Worm (Caenorhabditis elegans) whole organism, early embryonic: ENCODE data around the gene sars-2.
A peak's percentile ranks its signal among the peaks of the same experiment; 100 is the strongest.

Experiments
- B0310.2 ChIP-seq: sonication (generic microtip); optimal IDR thresholded peaks from 2 replicates; lab custom pipeline; 2016; ENCODE audit warnings: mild to moderate bottlenecking, missing genetic modification characterization, missing compliant biosample characterization
- F13C5.2 ChIP-seq: sonication (generic microtip); optimal IDR thresholded peaks from 2 replicates; lab custom pipeline; 2017; ENCODE audit warnings: mild to moderate bottlenecking, missing genetic modification characterization, inconsistent platforms, missing compliant biosample characterization
- aly-1 ChIP-seq: sonication (generic microtip); optimal IDR thresholded peaks from 2 replicates; lab custom pipeline; 2016; ENCODE audit warnings: missing genetic modification characterization, missing compliant biosample characterization
- ama-1 ChIP-seq: fragments of 150-350 bp; optimal IDR thresholded peaks from 2 replicates; lab custom pipeline; 2014
- ceh-13 ChIP-seq: fragments of 200-800 bp; sonication (Bioruptor generic); optimal IDR thresholded peaks from 2 replicates; lab custom pipeline; 2018; ENCODE audit warnings: mild to moderate bottlenecking, missing genetic modification characterization, missing compliant biosample characterization
- ceh-36 ChIP-seq: sonication (generic microtip); optimal IDR thresholded peaks from 2 replicates; lab custom pipeline; 2016; ENCODE audit warnings: missing genetic modification characterization, inconsistent platforms, missing compliant biosample characterization
- ets-7 ChIP-seq: sonication (generic microtip); optimal IDR thresholded peaks from 2 replicates; lab custom pipeline; 2016; ENCODE audit warnings: missing genotype, missing genetic modification characterization, missing compliant biosample characterization
- flt-1 ChIP-seq: fragments of 200-800 bp; sonication (Bioruptor generic); IDR thresholded peaks from 2 replicates; pipeline ENCODE4 v1.3.6; 2022; ENCODE audit warnings: missing genetic modification characterization, missing compliant biosample characterization
- hmbx-1 ChIP-seq: sonication (generic microtip); optimal IDR thresholded peaks from 2 replicates; lab custom pipeline; 2016; ENCODE audit warnings: mild to moderate bottlenecking, missing genetic modification characterization, missing compliant biosample characterization
- hmg-4 ChIP-seq: fragments of 200-800 bp; sonication (Bioruptor generic); optimal IDR thresholded peaks from 2 replicates; lab custom pipeline; 2018; ENCODE audit warnings: mild to moderate bottlenecking, missing genetic modification characterization, missing compliant biosample characterization
- hnd-1 ChIP-seq: sonication (generic microtip); optimal IDR thresholded peaks from 2 replicates; lab custom pipeline; 2016; ENCODE audit warnings: missing genetic modification characterization, missing compliant biosample characterization
- pes-1 ChIP-seq: fragments of 200-800 bp; sonication (Bioruptor generic); IDR thresholded peaks from 2 replicates; pipeline ENCODE4 v1.3.6; 2022; ENCODE audit warnings: missing genetic modification reagents, missing genetic modification characterization, missing compliant biosample characterization
- scrt-1 ChIP-seq: fragments of 200-800 bp; sonication (Bioruptor generic); IDR thresholded peaks from 2 replicates; pipeline ENCODE4 v1.3.6; 2022; ENCODE audit warnings: missing genetic modification characterization, missing compliant biosample characterization
- sea-1 ChIP-seq: fragments of 200-800 bp; sonication (Bioruptor generic); conservative IDR thresholded peaks from 2 replicates; pipeline ENCODE4 v1.3.6; 2022; ENCODE audit warnings: missing genetic modification characterization, missing compliant biosample characterization
- tbx-11 ChIP-seq: fragments of 200-800 bp; sonication (Bioruptor generic); IDR thresholded peaks from 2 replicates; pipeline ENCODE4 v1.3.6; 2022; ENCODE audit warnings: missing genetic modification characterization, missing compliant biosample characterization
- tbx-37 ChIP-seq: fragments of 200-800 bp; sonication (Bioruptor generic); conservative IDR thresholded peaks from 2 replicates; pipeline ENCODE4 v1.3.6; 2022; ENCODE audit warnings: missing genetic modification reagents, missing genetic modification characterization, missing compliant biosample characterization
- tra-4 ChIP-seq: sonication (generic microtip); optimal IDR thresholded peaks from 2 replicates; lab custom pipeline; 2017; ENCODE audit warnings: missing genetic modification characterization, missing compliant biosample characterization

Gene sars-2

ce11 chrIV:4386351-4386750 lies 28.9 kb downstream of the sars-2 start, which contains the start of gene tald-1:
Gene tald-1, plus strand, starts transcription at chrIV:4386651.
- no peak for TF ChIP-seq flt-1
- TF ChIP-seq tra-4 (tag; lab: Kevin White, UChicago) = no peak
- TF ChIP-seq ceh-13 (GFP tag; lab: Kevin White, UChicago) = no peak
- no peak for TF ChIP-seq hnd-1
- no peak for TF ChIP-seq aly-1 (tag; lab: Kevin White, UChicago)
- no peak for TF ChIP-seq hmbx-1 (tag; lab: Kevin White, UChicago)
- TF ChIP-seq sea-1 (GFP tag; lab: Robert Waterston, UW) = no peak
- TF ChIP-seq tbx-37 (GFP tag; lab: Robert Waterston, UW) = no peak
- no peak for TF ChIP-seq ama-1 (lab: Kevin White, UChicago)
- TF ChIP-seq tbx-11 (GFP tag; lab: Robert Waterston, UW) = no peak
- no peak for TF ChIP-seq scrt-1 (GFP tag; lab: Robert Waterston, UW)
- no peak for TF ChIP-seq B0310.2 (tag; lab: Kevin White, UChicago)
- TF ChIP-seq hmg-4 (GFP tag; lab: Kevin White, UChicago) = no peak
- no peak for TF ChIP-seq ceh-36
- no peak for TF ChIP-seq ets-7
- TF ChIP-seq pes-1 = no peak
- TF ChIP-seq F13C5.2 (tag; lab: Kevin White, UChicago) = no peak

DNA sequence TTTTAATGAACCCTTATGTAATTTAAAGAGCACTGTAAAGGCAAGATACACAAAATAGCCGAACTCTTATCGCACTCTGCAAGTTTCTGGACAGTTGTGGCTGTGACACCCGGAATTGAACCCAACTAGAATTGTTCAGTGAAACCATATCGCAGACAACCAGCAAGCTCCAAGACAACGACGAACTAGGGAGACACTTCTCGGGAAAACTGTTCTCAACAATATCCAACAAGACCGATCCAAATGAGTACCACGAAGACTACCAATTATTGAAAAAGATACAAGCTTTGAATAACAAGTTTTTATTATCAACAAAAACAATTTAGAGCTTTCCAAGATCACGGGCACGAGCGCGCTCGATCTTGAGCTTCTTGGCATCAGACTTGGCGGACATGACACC lies 31.4 kb downstream of the sars-2 start:
- TF ChIP-seq ama-1 (lab: Kevin White, UChicago) = peak; percentile 2

ce11 chrIV:4389427-4389826 lies 32.0 kb downstream of the sars-2 start:
- 0 out of 2 replicates have a peak, but pooled peaks have one; percentile 9 for TF ChIP-seq sea-1 (GFP tag; lab: Robert Waterston, UW)

DNA sequence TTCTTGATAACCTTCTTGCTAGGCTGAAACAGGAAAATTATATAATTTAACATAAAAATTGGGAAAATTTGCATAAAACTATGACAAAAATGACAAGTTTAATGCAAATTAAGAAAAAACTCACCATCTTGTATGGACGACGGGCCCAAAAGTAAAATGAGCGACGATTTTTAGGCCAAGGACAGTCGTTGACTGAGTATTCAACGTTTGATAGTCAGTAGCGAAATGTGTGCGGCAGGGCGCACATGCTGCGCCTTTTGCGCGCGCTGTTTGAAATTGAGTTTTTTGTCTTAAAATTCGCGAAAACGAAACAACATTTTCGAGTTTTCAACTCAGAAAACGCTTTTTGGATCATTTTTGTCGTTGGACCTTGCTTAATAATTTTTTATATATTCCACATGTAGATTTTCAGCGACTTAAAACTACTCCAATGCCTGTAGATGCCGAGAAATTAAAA lies 33.0 kb downstream of the sars-2 start, which contains the start of the genes rpl-7A and set-21:
Gene rpl-7A (minus strand): TSS at position 153 of the 457 bp plus-strand sequence.
Gene set-21 (plus strand): TSS at position 407 of the 457 bp plus-strand sequence.
- peak; percentile 74; the same call in 1 of the 2 replicates for TF ChIP-seq sea-1 (GFP tag; lab: Robert Waterston, UW)
- TF ChIP-seq hmg-4 (GFP tag; lab: Kevin White, UChicago) = peak; percentile 57
- TF ChIP-seq pes-1 = peak; percentile 74
- TF ChIP-seq tbx-37 (GFP tag; lab: Robert Waterston, UW) = peak; percentile 51
- TF ChIP-seq scrt-1 (GFP tag; lab: Robert Waterston, UW) = 0 out of 2 replicates have a peak, but pooled peaks have one; percentile 28
- no peak for TF ChIP-seq ama-1 (lab: Kevin White, UChicago)
- peak; percentile 86 for TF ChIP-seq F13C5.2 (tag; lab: Kevin White, UChicago)
- no peak for TF ChIP-seq ets-7
- peak; percentile 52 for TF ChIP-seq flt-1
- peak; percentile 18 for TF ChIP-seq B0310.2 (tag; lab: Kevin White, UChicago)

DNA sequence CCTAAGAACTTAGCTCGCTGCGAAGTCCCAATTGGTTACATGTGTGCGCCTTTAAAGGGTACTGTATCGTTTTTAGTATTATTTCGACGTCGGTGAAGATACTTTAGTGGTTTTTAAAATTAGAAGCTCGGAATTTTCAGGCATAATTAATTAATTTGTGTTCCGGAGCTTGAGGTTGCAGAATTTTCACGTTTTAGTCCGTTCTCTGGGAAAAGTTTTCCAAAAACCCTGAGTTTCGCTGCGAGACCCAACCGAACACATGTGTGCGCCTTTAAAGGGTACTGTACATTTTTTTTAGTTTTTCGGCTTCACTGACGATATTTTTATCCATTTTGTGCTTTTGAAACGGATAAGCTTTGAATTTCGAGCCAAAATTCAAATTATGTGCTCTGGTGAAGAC lies 36.1 kb downstream of the sars-2 start:
- no peak for TF ChIP-seq hnd-1
- TF ChIP-seq B0310.2 (tag; lab: Kevin White, UChicago) = no peak
- TF ChIP-seq sea-1 (GFP tag; lab: Robert Waterston, UW) = no peak
- no peak for TF ChIP-seq tra-4 (tag; lab: Kevin White, UChicago)
- TF ChIP-seq ama-1 (lab: Kevin White, UChicago) = no peak
- no peak for TF ChIP-seq tbx-11 (GFP tag; lab: Robert Waterston, UW)

DNA sequence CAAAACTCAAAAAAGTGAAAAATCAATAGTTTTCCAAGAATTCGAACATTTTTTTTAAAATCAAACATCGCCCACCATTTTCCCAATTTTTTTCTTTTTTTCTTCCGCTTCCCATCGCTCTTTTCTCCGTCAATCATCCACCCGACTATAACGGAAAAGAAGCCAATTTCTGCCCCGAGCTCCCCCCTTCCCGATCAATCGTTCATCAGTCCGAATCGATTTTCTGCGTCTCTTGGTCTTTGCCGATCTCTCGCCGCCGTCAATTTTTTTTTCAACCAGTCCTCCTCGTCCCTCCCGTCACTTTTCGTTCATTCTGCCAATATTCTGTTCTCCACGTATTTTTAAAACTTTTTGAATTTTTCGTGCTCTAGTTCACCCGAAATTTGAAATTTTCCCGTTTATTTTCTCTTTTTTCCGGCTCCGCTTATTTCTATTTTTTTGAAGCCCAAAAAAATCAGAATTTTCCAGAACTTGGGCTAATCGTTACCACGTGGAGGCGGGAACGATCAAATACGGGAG lies 36.6 kb downstream of the sars-2 start, which contains the start of gene ell-1:
Gene ell-1 (plus strand): TSS at position 469 of the 519 bp plus-strand sequence.
- TF ChIP-seq hmg-4 (GFP tag; lab: Kevin White, UChicago) (no peak), aly-1 (tag; lab: Kevin White, UChicago) (no peak), scrt-1 (GFP tag; lab: Robert Waterston, UW) (no peak), hnd-1 (no peak), tbx-11 (GFP tag; lab: Robert Waterston, UW) (no peak), hmbx-1 (tag; lab: Kevin White, UChicago) (no peak), sea-1 (GFP tag; lab: Robert Waterston, UW) (no peak), tbx-37 (GFP tag; lab: Robert Waterston, UW) (no peak), ets-7 (no peak), B0310.2 (tag; lab: Kevin White, UChicago) (no peak), ama-1 (lab: Kevin White, UChicago) (no peak), flt-1 (no peak), pes-1 (no peak), ceh-13 (GFP tag; lab: Kevin White, UChicago) (no peak), F13C5.2 (tag; lab: Kevin White, UChicago) (no peak), tra-4 (tag; lab: Kevin White, UChicago) (no peak), ceh-36 (no peak)

DNA sequence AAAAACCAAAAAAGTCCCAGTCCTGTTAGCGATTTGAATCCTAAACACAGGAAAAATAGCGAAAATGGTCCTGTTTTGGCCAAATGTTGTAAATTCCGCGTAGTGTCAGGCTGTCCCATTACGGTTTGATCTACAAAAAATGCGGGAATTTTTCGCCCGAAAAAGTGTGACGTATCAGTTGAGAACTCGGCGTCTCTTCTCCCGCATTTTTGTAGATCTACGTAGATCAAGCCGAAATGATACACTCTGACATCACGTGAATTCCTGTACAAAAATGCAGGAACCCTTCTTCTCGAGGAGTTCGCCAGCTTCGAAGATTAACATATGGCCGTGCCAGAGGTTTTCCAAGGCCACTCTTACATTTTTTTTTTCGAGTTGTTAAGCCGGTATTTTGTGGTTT lies 38.1 kb downstream of the sars-2 start:
- TF ChIP-seq ceh-36 = no peak
- TF ChIP-seq tra-4 (tag; lab: Kevin White, UChicago) = no peak
- no peak for TF ChIP-seq aly-1 (tag; lab: Kevin White, UChicago)
- TF ChIP-seq hmg-4 (GFP tag; lab: Kevin White, UChicago) = no peak
- TF ChIP-seq ama-1 (lab: Kevin White, UChicago) = no peak
- no peak for TF ChIP-seq pes-1
- no peak for TF ChIP-seq hnd-1
- no peak for TF ChIP-seq scrt-1 (GFP tag; lab: Robert Waterston, UW)
- no peak for TF ChIP-seq ets-7
- no peak for TF ChIP-seq sea-1 (GFP tag; lab: Robert Waterston, UW)
- TF ChIP-seq ceh-13 (GFP tag; lab: Kevin White, UChicago) = no peak
- TF ChIP-seq tbx-11 (GFP tag; lab: Robert Waterston, UW) = no peak
- no peak for TF ChIP-seq B0310.2 (tag; lab: Kevin White, UChicago)
- TF ChIP-seq tbx-37 (GFP tag; lab: Robert Waterston, UW) = no peak
- no peak for TF ChIP-seq hmbx-1 (tag; lab: Kevin White, UChicago)
- no peak for TF ChIP-seq flt-1
